Fruit fly (Drosophila melanogaster) whole organism, larva: ENCODE measurements around the gene CG9782.

Source experiments
- noc ChIP-seq: fragments of 200-800 bp; sonication (Bioruptor generic); optimal IDR thresholded peaks from 3 replicates; lab custom pipeline; 2019; ENCODE audit warnings: missing biosample characterization, mild to moderate bottlenecking, missing genetic modification characterization, moderate library complexity

CG9782 gene

dm6 chrX:16644535-16645131 lies 23.2 kb upstream of the CG9782 start:
- no peak for TF ChIP-seq noc (tag; lab: Kevin White, UChicago)

DNA sequence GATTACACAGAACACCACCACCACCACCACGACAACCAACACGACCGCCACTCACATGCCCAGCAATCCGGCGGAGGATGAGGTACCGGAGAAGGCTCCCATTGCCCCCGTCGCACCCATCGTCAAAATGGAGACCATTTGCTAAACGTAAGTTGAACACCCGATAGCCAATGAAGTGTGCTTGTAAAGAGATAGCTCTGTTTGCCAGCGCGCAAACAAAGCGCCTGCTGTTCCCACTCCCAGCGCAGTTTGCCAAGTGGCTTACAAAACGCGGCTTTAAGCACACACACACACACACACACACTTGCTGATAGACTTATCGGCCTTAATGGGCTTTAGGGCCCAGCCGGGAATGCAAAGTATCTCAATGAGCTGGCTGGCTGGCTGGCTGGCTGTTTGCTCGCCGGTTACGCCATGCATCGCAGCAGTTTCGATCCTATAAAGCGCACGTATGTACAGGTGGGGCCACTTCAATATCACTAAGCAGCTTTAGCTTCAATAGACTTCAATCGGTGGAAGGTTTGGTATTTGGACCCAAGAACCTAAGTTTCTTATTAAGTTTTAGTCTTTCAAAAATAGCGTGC lies 22.1 kb upstream of the CG9782 start:
- no peak for TF ChIP-seq noc (tag; lab: Kevin White, UChicago)

DNA sequence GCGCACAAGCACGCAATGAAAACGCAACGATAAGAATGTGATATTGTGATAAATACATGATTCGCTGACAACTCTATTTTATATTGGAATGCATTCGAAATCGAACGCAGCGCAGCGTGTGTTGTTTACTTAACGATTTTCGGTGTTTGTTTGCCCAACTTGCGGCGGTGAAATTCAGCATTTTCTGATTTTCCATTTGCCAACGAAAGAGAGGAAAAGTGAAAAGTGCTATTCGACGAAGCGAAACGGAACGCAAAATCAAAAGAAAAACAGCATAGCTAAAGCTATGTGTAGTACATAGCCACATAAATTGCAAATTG lies 19.7 kb upstream of the CG9782 start:
- TF ChIP-seq noc (tag; lab: Kevin White, UChicago): no peak

DNA sequence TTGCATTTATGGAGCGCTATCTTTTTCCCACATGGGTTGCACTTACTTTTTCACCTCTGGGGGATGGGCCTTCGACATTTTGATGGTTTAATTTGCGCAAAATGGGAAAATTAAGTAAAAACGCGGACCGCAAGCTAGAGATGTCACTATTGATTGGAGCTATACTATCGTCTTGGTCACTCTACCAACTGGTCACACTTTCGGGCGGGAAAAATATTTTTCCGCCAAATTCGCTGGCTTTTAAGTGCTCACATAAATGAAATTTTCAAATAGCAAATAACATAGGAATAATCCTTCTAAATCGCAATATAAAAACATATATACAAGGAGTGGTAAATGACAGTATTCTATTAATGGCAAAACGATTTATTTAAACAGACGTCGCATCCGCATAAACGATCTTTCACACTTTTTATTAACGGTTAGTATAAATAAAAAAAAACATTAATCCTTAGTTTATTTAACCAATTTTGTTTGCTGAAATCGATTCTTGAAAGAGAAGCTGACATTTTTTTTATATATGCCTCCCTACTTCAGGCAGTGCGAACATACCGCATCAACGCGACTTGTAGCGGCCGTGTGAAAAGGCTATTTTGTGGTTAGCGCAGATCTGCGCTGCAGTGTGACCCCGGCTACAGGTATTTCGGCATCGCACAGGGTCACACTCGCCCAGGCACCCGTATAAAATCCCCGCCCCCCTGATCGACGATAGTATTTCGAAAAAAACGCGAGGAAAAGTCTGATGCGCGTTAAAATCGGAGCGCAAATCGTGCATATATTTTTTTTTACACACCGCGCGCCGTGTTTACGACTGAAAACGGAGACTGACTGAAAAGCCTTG lies 19.1 kb upstream of the CG9782 start, which contains the start of the genes SNRPG and mthl1:
Gene SNRPG, minus strand, starts transcription at position 160 of the 841 bp plus-strand sequence.
Gene mthl1, plus strand, starts transcription at position 709 of the 841 bp plus-strand sequence.
- TF ChIP-seq noc (tag; lab: Kevin White, UChicago): no peak

DNA sequence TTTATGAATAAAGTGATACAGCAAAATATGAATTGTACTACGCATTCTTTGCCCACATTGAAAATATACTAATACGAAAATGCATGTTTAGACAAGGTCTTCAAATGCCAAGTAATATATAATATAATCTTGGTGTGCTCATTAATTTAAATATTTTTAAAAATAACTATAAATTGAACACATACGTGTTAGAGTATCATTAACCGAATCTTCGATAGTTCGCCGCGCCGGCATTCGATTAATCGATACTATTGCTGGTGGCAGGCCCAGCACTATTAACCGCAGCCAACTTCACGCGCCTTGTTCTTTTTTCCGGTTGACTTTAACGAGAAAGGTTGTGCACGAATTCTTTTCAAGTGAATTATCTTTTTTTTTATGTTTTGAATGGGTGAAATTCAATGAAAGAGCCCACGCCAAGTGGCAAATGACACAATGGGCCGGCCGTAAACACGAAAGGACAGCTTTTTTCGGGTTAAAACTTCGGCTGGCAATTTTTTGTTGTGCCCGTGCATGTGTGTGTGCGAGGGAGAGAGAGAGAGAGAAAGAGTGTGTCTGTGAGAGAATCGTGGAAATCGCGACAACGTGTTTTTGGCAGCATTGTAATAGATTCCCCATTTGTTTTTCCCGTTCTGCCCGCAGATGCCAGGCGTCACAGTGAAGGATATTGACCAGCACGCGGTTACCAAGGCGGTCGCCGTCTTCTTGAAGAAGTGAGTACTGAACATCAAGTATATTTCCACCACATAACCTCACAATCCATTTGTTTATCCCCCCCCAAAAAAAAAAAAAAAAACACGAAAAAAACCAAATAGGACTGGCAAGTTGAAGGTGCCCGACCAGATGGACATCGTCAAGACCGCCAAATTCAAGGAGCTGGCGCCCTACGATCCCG lies 16.5 kb upstream of the CG9782 start, which contains the start of gene RpS19a:
Gene RpS19a, plus strand, starts transcription at position 301 of the 892 bp plus-strand sequence.
- peak; percentile 66 for TF ChIP-seq noc (tag; lab: Kevin White, UChicago)

DNA sequence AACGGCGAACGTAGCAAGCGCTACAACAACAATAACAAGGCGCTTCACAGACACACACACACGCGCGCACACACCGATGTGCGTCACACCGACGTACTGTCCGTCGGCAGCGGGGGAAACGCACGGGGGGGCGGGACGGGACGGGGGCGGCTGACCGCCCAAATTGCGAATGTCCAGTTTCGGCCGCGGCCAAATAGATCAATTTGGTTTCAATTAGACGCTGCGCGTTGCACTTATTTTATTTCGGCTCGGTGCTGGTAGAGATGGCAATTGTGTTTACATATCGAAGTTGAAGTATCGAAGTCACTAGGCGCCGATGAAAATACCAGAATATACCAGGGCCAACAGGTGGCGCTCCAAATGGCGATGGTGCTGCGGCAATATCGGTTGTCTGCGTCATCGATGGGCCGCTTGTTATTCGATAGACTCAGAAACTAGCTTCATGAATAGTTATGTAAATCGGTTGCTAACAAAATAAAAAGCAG lies 15.8 kb upstream of the CG9782 start, which contains the start of gene Rok:
Gene Rok, minus strand, starts transcription at position 309 of the 485 bp plus-strand sequence.
- TF ChIP-seq noc (tag; lab: Kevin White, UChicago): no peak

- no peak for TF ChIP-seq noc (tag; lab: Kevin White, UChicago)
Observed at dm6 chrX:16633181-16633957, 12.0 kb upstream of the CG9782 start.

dm6 chrX:16632135-16632534 lies 10.7 kb upstream of the CG9782 start, which contains the start of gene CG9777:
Gene CG9777 (minus strand): TSS chrX:16632235.
- no peak for TF ChIP-seq noc (tag; lab: Kevin White, UChicago)

DNA sequence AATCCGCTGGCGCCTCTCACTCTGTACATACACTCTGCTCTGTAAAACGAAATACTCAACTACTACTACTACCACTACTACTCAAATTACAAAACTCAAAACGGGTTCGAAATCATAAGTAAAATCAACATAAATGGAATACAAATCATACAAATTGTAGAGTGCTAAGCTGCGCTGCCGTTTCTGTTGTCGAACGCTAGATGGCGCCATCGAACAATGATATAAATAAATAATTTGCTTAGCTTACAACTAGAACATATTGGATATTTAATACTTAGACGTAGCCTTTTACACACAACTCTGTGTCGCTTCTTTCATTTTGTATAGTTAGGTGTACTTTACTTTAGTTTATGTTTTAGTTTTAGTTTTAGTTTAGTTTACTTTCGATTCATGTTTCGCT lies 3.1 kb upstream of the CG9782 start:
- TF ChIP-seq noc (tag; lab: Kevin White, UChicago): no peak

DNA sequence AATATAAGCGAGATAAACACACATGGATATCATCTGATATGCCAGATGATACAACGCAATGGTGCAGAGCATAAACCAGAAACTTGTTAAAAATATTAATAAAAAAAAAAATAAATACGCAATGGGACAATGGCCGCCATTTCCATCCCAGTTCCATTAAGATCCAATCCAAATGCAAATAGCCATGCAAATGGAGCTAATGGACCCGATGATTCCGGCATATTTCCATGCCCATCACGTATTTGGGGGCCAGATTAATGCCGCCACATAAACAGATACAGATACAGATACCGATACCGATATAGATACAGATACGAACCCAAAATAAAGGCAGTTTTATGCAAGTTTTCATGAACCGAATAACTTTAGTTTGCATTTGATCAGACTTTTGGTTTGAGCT lies 2.1 kb upstream of the CG9782 start:
- TF ChIP-seq noc (tag; lab: Kevin White, UChicago): no peak

DNA sequence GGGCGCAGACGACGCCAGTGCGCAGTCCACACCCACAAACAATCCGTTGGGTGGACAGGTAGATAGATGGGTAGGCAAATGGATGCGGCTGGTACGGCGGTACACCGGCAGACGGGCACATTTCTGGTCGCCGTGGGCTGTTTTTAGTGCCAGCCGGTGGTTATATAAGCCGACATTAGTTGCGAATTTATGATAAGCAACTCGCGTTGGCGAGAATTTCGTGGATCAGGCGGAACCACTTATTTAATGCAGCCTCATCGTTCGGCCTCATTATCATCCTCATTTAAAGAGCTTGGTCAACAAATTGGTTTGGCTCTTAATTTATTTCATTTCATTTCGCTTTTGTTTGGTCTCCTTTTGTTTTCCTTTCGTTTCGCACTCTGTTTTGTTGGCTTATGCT lies 2.7 kb downstream of the CG9782 start:
- no peak for TF ChIP-seq noc (tag; lab: Kevin White, UChicago)

- no peak for TF ChIP-seq noc (tag; lab: Kevin White, UChicago)
Observed at dm6 chrX:16616773-16617738, 4.3 kb downstream of the CG9782 start.

- TF ChIP-seq noc (tag; lab: Kevin White, UChicago): no peak
Observed at dm6 chrX:16610601-16611058, 10.8 kb downstream of the CG9782 start, which contains the start of gene mbt. Gene mbt (plus strand): TSS chrX:16610685.
